Worm (Caenorhabditis elegans) whole organism, mixed stage, embryonic: ENCODE results near the gene srh-98.

Source experiments
- ces-1 ChIP-seq: fragments of 150-350 bp; optimal IDR thresholded peaks from 2 replicates; lab custom pipeline; 2014; ENCODE audit warnings: missing biosample characterization, missing genetic modification reagents, missing genetic modification characterization
- mep-1 ChIP-seq: fragments of 150-350 bp; optimal IDR thresholded peaks from 2 replicates; lab custom pipeline; 2017; ENCODE audit warnings: missing biosample characterization, missing genetic modification reagents, missing genetic modification characterization, inconsistent platforms
- nhr-76 ChIP-seq: sonication (generic microtip); optimal IDR thresholded peaks from 2 replicates; lab custom pipeline; 2017; ENCODE audit warnings: missing biosample characterization, missing genetic modification characterization
- pha-4 ChIP-seq: fragments of 150-350 bp; optimal IDR thresholded peaks from 2 replicates; lab custom pipeline; 2018; ENCODE audit warnings: missing biosample characterization, missing genetic modification reagents, missing genetic modification characterization
- unc-39 ChIP-seq: fragments of 150-350 bp; optimal IDR thresholded peaks from 2 replicates; lab custom pipeline; 2014; ENCODE audit warnings: missing biosample characterization, missing genetic modification characterization
- unc-62 ChIP-seq: fragments of 150-350 bp; optimal IDR thresholded peaks from 2 replicates; lab custom pipeline; 2014; ENCODE audit warnings: missing biosample characterization, missing genetic modification reagents, missing genetic modification characterization

DNA sequence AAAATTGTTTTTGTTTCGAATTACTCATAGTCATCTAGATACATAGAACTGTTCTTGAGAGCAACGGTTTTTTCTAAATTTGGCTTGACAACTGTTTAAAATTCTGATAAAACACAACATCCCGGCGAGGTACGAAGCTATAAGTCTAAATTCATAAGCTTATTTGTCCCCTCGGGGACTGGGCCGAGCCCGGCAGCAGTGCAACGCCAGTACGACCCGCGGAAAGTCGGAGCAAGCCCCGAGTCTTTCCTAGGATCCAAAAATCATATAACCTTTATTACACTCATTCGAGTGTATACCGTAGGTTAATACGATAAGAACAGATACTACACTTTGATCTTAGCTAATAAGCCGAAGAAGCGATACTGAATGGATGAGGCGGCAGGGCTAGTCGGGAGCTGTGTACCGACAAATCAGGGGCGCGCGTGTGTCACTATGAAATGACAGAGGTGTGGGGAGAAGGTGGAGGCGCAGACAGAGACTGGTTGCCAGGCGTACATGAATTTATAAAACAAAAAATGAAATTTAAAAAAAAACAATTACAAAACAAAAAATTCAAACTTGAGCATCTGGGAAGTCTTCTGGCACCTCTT, 9.9 kb downstream of the srh-98 start:
- no peak for TF ChIP-seq unc-62 (GFP tag; lab: Kevin White, UChicago)
- no peak for TF ChIP-seq mep-1 (tag; lab: Kevin White, UChicago)
- no peak for TF ChIP-seq pha-4
- TF ChIP-seq nhr-76 (tag; lab: Kevin White, UChicago): no peak
- no peak for TF ChIP-seq ces-1 (GFP tag; lab: Kevin White, UChicago)
- no peak for TF ChIP-seq unc-39 (tag; lab: Kevin White, UChicago)
